Worm (Caenorhabditis elegans) whole organism, L3 larva: ENCODE data around the gene C17G1.2.

Experiments
- ceh-9 ChIP-seq: sonication (generic microtip); optimal IDR thresholded peaks from 2 replicates; lab custom pipeline; 2018; ENCODE audit warnings: missing biosample characterization, missing genetic modification characterization
- unc-62 ChIP-seq: fragments of 150-350 bp; sonication (generic microtip); optimal IDR thresholded peaks from 4 replicates; lab custom pipeline; 2014; ENCODE audit warnings: missing biosample characterization, missing genetic modification reagents, missing genetic modification characterization

DNA sequence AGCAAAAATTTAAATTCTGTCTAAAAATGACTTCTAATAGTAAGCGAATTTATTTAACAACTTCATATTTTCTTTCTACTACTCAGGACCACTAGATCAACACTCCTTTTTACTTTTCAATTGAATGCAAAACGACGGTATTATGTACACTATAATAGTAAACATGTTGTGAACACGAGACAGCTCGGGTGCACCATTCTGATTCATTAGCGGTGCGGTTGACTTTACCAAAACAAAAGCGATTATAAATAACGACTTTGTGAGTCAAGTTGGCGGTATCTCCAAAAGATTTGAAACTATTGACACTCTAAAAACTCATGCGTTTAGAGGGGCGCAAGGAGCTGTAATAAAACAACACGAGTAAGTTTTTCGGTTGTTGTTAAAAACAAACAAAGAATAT is 19.2 kb downstream of the C17G1.2 start:
- no peak for TF ChIP-seq ceh-9
- TF ChIP-seq unc-62 (GFP tag; lab: Kevin White, UChicago), result no peak
